Fruit fly (Drosophila melanogaster): ENCODE results near the gene CG1896.

- no peak for TF ChIP-seq psq (optimal IDR thresholded peaks at IDR 0.05)
- TF ChIP-seq usp (GFP tag; optimal IDR thresholded peaks at IDR 0.05): no peak
- no peak for TF ChIP-seq pan (optimal IDR thresholded peaks at IDR 0.05)
- TF ChIP-seq EcR (GFP tag; optimal IDR thresholded peaks at IDR 0.05): no peak
Measured at dm6 chr3R:31709769-31710168, 34.3 kb upstream of the CG1896 start.
